Fruit fly (Drosophila melanogaster): ENCODE measurements around the gene CG11885.
A peak's percentile ranks its signal among the peaks of the same experiment; 100 is the strongest.

CG11885 gene

dm6 chr2L:440638-441454 is 19.6 kb upstream of the CG11885 start (continued):
- TF ChIP-seq Opbp (GFP tag; IDR thresholded peaks at IDR 0.05; ENCODE audit: partially characterized antibody) (no peak), CG6854 (GFP tag; optimal IDR thresholded peaks at IDR 0.05) (no peak), Hr39 (optimal IDR thresholded peaks at IDR 0.05) (no peak), CG8478 (optimal IDR thresholded peaks at IDR 0.05) (no peak), fd3F (GFP tag; optimal IDR thresholded peaks at IDR 0.05) (no peak), bcd (GFP tag; optimal IDR thresholded peaks at IDR 0.05) (no peak), gcm2 (GFP tag; optimal IDR thresholded peaks at IDR 0.05) (no peak), CG14965 (GFP tag; optimal IDR thresholded peaks at IDR 0.05; ENCODE audit: borderline replicate concordance) (no peak), CG1233 (GFP tag; optimal IDR thresholded peaks at IDR 0.05) (no peak), ara (GFP tag; IDR thresholded peaks at IDR 0.05) (peak; percentile 50; the same call in 1 of the 2 replicates), CG17568 (GFP tag; optimal IDR thresholded peaks at IDR 0.05) (no peak), ken (GFP tag; IDR thresholded peaks at IDR 0.05) (no peak), cad (GFP tag; optimal IDR thresholded peaks at IDR 0.05) (no peak), bsh (GFP tag; optimal IDR thresholded peaks at IDR 0.05) (peak; percentile 71 to 85), CG16815 (GFP tag; optimal IDR thresholded peaks at IDR 0.05) (peak; percentile 81), her (GFP tag; optimal IDR thresholded peaks at IDR 0.05) (no peak), tup (GFP tag; optimal IDR thresholded peaks at IDR 0.05) (no peak), mld (GFP tag; IDR thresholded peaks at IDR 0.05; ENCODE audit: partially characterized antibody) (no peak), fd64A (GFP tag; optimal IDR thresholded peaks at IDR 0.05) (no peak), Oli (tag; optimal IDR thresholded peaks at IDR 0.05) (peak; percentile 62), cg (GFP tag; optimal IDR thresholded peaks at IDR 0.05) (no peak), luna (GFP tag; optimal IDR thresholded peaks at IDR 0.05) (no peak), CG7357 (GFP tag; IDR thresholded peaks at IDR 0.05) (no peak; the same call in 2 of the 3 replicates), CG8388 (GFP tag; optimal IDR thresholded peaks at IDR 0.05) (peak; percentile 58), Nf-YC (tag; optimal IDR thresholded peaks at IDR 0.05) (no peak), CG1602 (GFP tag; optimal IDR thresholded peaks at IDR 0.05) (peak; percentile 42), disco-r (GFP tag; optimal IDR thresholded peaks at IDR 0.05) (no peak), Spps (tag; optimal IDR thresholded peaks at IDR 0.05) (peak; percentile 49), Blimp-1 (GFP tag; optimal IDR thresholded peaks at IDR 0.05) (peak; percentile 46), lab (GFP tag; optimal IDR thresholded peaks at IDR 0.05) (no peak), CG33557 (GFP tag; optimal IDR thresholded peaks at IDR 0.05) (peak; percentile 84), CG10565 (GFP tag; optimal IDR thresholded peaks at IDR 0.05) (no peak), chm (GFP tag; IDR thresholded peaks at IDR 0.05) (0 out of 2 replicates have a peak, but pooled peaks have one; percentile 26), Dbx (GFP tag; IDR thresholded peaks at IDR 0.05) (no peak), seq (GFP tag; IDR thresholded peaks at IDR 0.05) (no peak), odd (GFP tag; optimal IDR thresholded peaks at IDR 0.05) (no peak), hb (GFP tag; IDR thresholded peaks at IDR 0.05; ENCODE audit: partially characterized antibody) (no peak), nerfin-2 (GFP tag; IDR thresholded peaks at IDR 0.05; ENCODE audit: partially characterized antibody) (no peak), sqz (GFP tag; optimal IDR thresholded peaks at IDR 0.05) (peak; percentile 72), CG34422 (GFP tag; IDR thresholded peaks at IDR 0.05) (no peak), CG9727 (GFP tag; optimal IDR thresholded peaks at IDR 0.05) (peak; percentile 85), trh (GFP tag; optimal IDR thresholded peaks at IDR 0.05) (no peak), chinmo (GFP tag; IDR thresholded peaks at IDR 0.05; ENCODE audit: partially characterized antibody) (no peak), Sox102F (GFP tag; optimal IDR thresholded peaks at IDR 0.05) (peak; percentile 12), CG15514 (GFP tag; optimal IDR thresholded peaks at IDR 0.05) (no peak), corto (GFP tag; optimal IDR thresholded peaks at IDR 0.05) (peak; percentile 66), CG6175 (GFP tag; IDR thresholded peaks at IDR 0.05) (no peak), Optix (GFP tag; IDR thresholded peaks at IDR 0.05) (peak; percentile 29; the same call in 1 of the 3 replicates), ftz-f1 (GFP tag; optimal IDR thresholded peaks at IDR 0.05) (no peak)

Measured in whole organism, embryonic.